Fruit fly (Drosophila melanogaster) Kc167 (cell line): ENCODE measurements around the gene CG4198.

Source experiments
- Myc ChIP-seq: fragments of >200 bp; optimal IDR thresholded peaks from 2 replicates; lab custom pipeline; 2017; ENCODE audit warnings: missing external identifiers
- insv ChIP-seq: fragments of >200 bp; optimal IDR thresholded peaks from 3 replicates; lab custom pipeline; 2018; ENCODE audit warnings: missing external identifiers
- psq ChIP-seq: fragments of >200 bp; optimal IDR thresholded peaks from 2 replicates; lab custom pipeline; 2017; ENCODE audit warnings: missing external identifiers

DNA sequence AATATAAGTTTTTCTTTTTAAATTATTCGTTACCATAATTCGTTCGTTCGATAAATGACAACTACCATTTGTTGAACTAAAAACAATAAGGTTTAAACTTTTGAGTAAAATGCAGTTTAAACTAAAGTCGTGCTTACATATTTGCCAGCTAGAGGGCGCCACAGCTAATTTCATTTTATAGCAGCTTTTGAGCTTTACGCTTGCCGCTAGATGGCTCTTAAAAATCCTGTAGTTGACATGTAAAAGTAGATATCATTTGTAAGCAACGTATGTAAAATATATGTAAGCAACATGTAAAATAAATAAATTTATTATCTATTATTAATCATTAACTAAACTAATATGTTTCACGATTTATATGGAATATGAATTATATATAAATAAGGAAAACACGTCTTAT is 23.4 kb upstream of the CG4198 start:
- TF ChIP-seq psq (lab: Kevin White, UChicago) (no peak), Myc (lab: Kevin White, UChicago) (no peak), insv (no peak)
